Fruit fly (Drosophila melanogaster) whole organism, embryonic: ENCODE results near the gene CG12507.

Experiments used
- CG3995 ChIP-seq: fragments of 200-800 bp; sonication (Bioruptor generic); optimal IDR thresholded peaks from 3 replicates; lab custom pipeline; 2016; ENCODE audit warnings: missing biosample characterization, missing genetic modification characterization
- CG6689 ChIP-seq: fragments of 200-800 bp; sonication (Bioruptor generic); IDR thresholded peaks from 2 replicates; pipeline ENCODE4 v1.3.6; 2022; ENCODE audit warnings: missing biosample characterization, missing genetic modification characterization
- Dll ChIP-seq: fragments of 200-800 bp; sonication (Bioruptor generic); IDR thresholded peaks from 4 replicates; pipeline ENCODE4 v1.3.6; 2022; ENCODE audit warnings: missing biosample characterization, missing genetic modification characterization; ENCODE audit not compliant: partially characterized antibody
- Sry-β ChIP-seq: fragments of 200-800 bp; sonication (Bioruptor generic); optimal IDR thresholded peaks from 2 replicates; lab custom pipeline; 2018; ENCODE audit warnings: missing biosample characterization, mild to moderate bottlenecking, missing genetic modification characterization, moderate library complexity
- cato ChIP-seq: fragments of 200-800 bp; sonication (Bioruptor generic); optimal IDR thresholded peaks from 2 replicates; lab custom pipeline; 2016; ENCODE audit warnings: missing biosample characterization, missing genetic modification characterization, borderline replicate concordance
- grn ChIP-seq: fragments of 200-800 bp; sonication (Bioruptor generic); optimal IDR thresholded peaks from 3 replicates; lab custom pipeline; 2017; ENCODE audit warnings: missing biosample characterization, missing genetic modification characterization
- gsb-n ChIP-seq: fragments of 200-800 bp; sonication (Bioruptor generic); optimal IDR thresholded peaks from 3 replicates; lab custom pipeline; 2018; ENCODE audit warnings: missing biosample characterization, mild to moderate bottlenecking, missing genetic modification characterization
- klu ChIP-seq: fragments of 200-800 bp; sonication (Bioruptor generic); IDR thresholded peaks from 2 replicates; pipeline ENCODE4 v1.3.6; 2022; ENCODE audit warnings: missing biosample characterization, missing genetic modification characterization
- pfk ChIP-seq: fragments of 200-800 bp; sonication (Bioruptor generic); optimal IDR thresholded peaks from 2 replicates; lab custom pipeline; 2018; ENCODE audit warnings: missing biosample characterization, mild to moderate bottlenecking, missing genetic modification characterization, moderate library complexity
- stc ChIP-seq: fragments of 200-800 bp; sonication (Bioruptor generic); IDR thresholded peaks from 2 replicates; pipeline ENCODE4 v1.3.6; 2022; ENCODE audit warnings: missing biosample characterization, missing genetic modification characterization
- tgo ChIP-seq: fragments of 200-800 bp; sonication (Bioruptor generic); IDR thresholded peaks from 3 replicates; pipeline ENCODE4 v1.3.6; 2022; ENCODE audit warnings: missing biosample characterization, missing genetic modification characterization
- zfh2 ChIP-seq: fragments of 200-800 bp; sonication (Bioruptor generic); optimal IDR thresholded peaks from 2 replicates; lab custom pipeline; 2016; ENCODE audit warnings: missing biosample characterization, missing genetic modification characterization

dm6 chrX:16281717-16282529 lies 15.6 kb upstream of the CG12507 start:
- no peak for TF ChIP-seq cato (GFP tag; lab: Kevin White, UChicago)
- no peak for TF ChIP-seq CG3995 (GFP tag; lab: Kevin White, UChicago)
- TF ChIP-seq zfh2 (GFP tag; lab: Kevin White, UChicago): no peak
- TF ChIP-seq Dll (GFP tag; lab: Robert Waterston, UW): no peak
- no peak for TF ChIP-seq Sry-β (GFP tag; lab: Kevin White, UChicago)
- TF ChIP-seq tgo (GFP tag; lab: Robert Waterston, UW): no peak
- TF ChIP-seq stc (GFP tag; lab: Robert Waterston, UW): no peak
- no peak for TF ChIP-seq grn
- TF ChIP-seq klu (GFP tag; lab: Robert Waterston, UW): no peak
- no peak for TF ChIP-seq gsb-n (tag; lab: Kevin White, UChicago)
- no peak for TF ChIP-seq pfk (GFP tag; lab: Kevin White, UChicago)
- TF ChIP-seq CG6689: no peak
